Fruit fly (Drosophila melanogaster) whole organism, wandering third instar larva: ENCODE data around the gene Stam.
A peak's percentile ranks its signal among the peaks of the same experiment; 100 is the strongest.

Experiments
- Abd-B ChIP-seq: fragments of >200 bp; optimal IDR thresholded peaks from 2 replicates; lab custom pipeline; 2017; ENCODE audit warnings: missing biosample characterization, missing genetic modification characterization
- CG32264 ChIP-seq: fragments of 200-800 bp; sonication (Bioruptor generic); optimal IDR thresholded peaks from 2 replicates; lab custom pipeline; 2016; ENCODE audit warnings: missing biosample characterization, missing genetic modification characterization
- CG9705 ChIP-seq: fragments of 200-800 bp; sonication (Bioruptor generic); optimal IDR thresholded peaks from 2 replicates; lab custom pipeline; 2018; ENCODE audit warnings: missing biosample characterization, mild to moderate bottlenecking, missing genetic modification characterization
- Dfd ChIP-seq: fragments of >200 bp; optimal IDR thresholded peaks from 2 replicates; lab custom pipeline; 2017; ENCODE audit warnings: missing biosample characterization, missing genetic modification characterization
- Dif ChIP-seq: fragments of 200-275, 200-300 bp; sonication (Bioruptor generic); optimal IDR thresholded peaks from 2 replicates; lab custom pipeline; 2018; ENCODE audit warnings: missing biosample characterization, missing genetic modification characterization; ENCODE audit not compliant: partially characterized antibody
- GATAd ChIP-seq: sonication (Bioruptor generic); optimal IDR thresholded peaks from 2 replicates; lab custom pipeline; 2016; ENCODE audit warnings: missing biosample characterization, missing genetic modification characterization
- HLH106 ChIP-seq: fragments of 200-800 bp; optimal IDR thresholded peaks from 3 replicates; lab custom pipeline; 2019; ENCODE audit warnings: missing biosample characterization, mild to moderate bottlenecking, missing genetic modification characterization, moderate library complexity
- Hnf4 ChIP-seq: fragments of 200-800 bp; sonication (Bioruptor generic); optimal IDR thresholded peaks from 2 replicates; lab custom pipeline; 2016; ENCODE audit warnings: missing biosample characterization, mild to moderate bottlenecking, missing genetic modification characterization
- Jra ChIP-seq: sonication (Bioruptor generic); optimal IDR thresholded peaks from 2 replicates; lab custom pipeline; 2016; ENCODE audit warnings: missing biosample characterization, missing genetic modification characterization
- Mio ChIP-seq: sonication (Bioruptor generic); optimal IDR thresholded peaks from 2 replicates; lab custom pipeline; 2016; ENCODE audit warnings: missing biosample characterization, missing genetic modification characterization
- Myc ChIP-seq: fragments of >200 bp; optimal IDR thresholded peaks from 2 replicates; lab custom pipeline; 2017
- N ChIP-seq: fragments of >200 bp; optimal IDR thresholded peaks from 2 replicates; lab custom pipeline; 2018; ENCODE audit warnings: missing biosample characterization, missing external identifiers, missing genetic modification characterization
- OdsH ChIP-seq: fragments of 200-800 bp; sonication (Bioruptor generic); optimal IDR thresholded peaks from 2 replicates; lab custom pipeline; 2016; ENCODE audit warnings: missing biosample characterization, mild to moderate bottlenecking, missing genetic modification characterization
- Rel ChIP-seq, 2 experiments: fragments of 200-800 bp; sonication (Bioruptor generic) in 1 of 2; optimal IDR thresholded peaks; 2 replicates in 1 of 2; 3 replicates in 1 of 2; lab custom pipeline; 2016 to 2019; ENCODE audit warnings: mild to moderate bottlenecking in 2 of 2, missing biosample characterization in 2 of 2, missing genetic modification characterization in 2 of 2, moderate library complexity in 1 of 2
- Sp1 ChIP-seq: fragments of 200-800 bp; sonication (Bioruptor generic); optimal IDR thresholded peaks from 3 replicates; lab custom pipeline; 2019; ENCODE audit warnings: missing biosample characterization, mild to moderate bottlenecking, missing genetic modification characterization, moderate library complexity
- Vsx2 ChIP-seq: fragments of 200-300, 225-300 bp; sonication (Bioruptor generic); optimal IDR thresholded peaks from 2 replicates; lab custom pipeline; 2018; ENCODE audit warnings: missing biosample characterization, missing genetic modification characterization; ENCODE audit not compliant: partially characterized antibody
- brk ChIP-seq: fragments of 200-800 bp; sonication (Bioruptor generic); optimal IDR thresholded peaks from 2 replicates; lab custom pipeline; 2016; ENCODE audit warnings: missing biosample characterization, mild to moderate bottlenecking, missing genetic modification characterization
- dmrt93B ChIP-seq: fragments of 200-800 bp; sonication (Bioruptor generic); optimal IDR thresholded peaks from 2 replicates; lab custom pipeline; 2018; ENCODE audit warnings: missing biosample characterization, mild to moderate bottlenecking, missing genetic modification characterization
- dsf ChIP-seq: sonication (Bioruptor generic); optimal IDR thresholded peaks from 2 replicates; lab custom pipeline; 2016; ENCODE audit warnings: missing biosample characterization, missing genetic modification characterization, borderline replicate concordance
- ey ChIP-seq: fragments of 200-800 bp; sonication (Bioruptor generic); optimal IDR thresholded peaks from 2 replicates; lab custom pipeline; 2016; ENCODE audit warnings: missing biosample characterization, missing genetic modification characterization
- foxo ChIP-seq, 2 experiments: fragments of 200-800 bp; sonication (Bioruptor generic); optimal IDR thresholded peaks; 2 replicates in 1 of 2; 3 replicates in 1 of 2; lab custom pipeline; 2016 to 2017; ENCODE audit warnings: missing biosample characterization in 2 of 2, missing genetic modification characterization in 2 of 2
- fru ChIP-seq: fragments of 200-800 bp; sonication (Bioruptor generic); optimal IDR thresholded peaks from 3 replicates; lab custom pipeline; 2016; ENCODE audit warnings: missing biosample characterization, mild to moderate bottlenecking, missing genetic modification characterization
- h ChIP-seq: fragments of 200-800 bp; sonication (Bioruptor generic); optimal IDR thresholded peaks from 3 replicates; lab custom pipeline; 2016; ENCODE audit warnings: missing biosample characterization, mild to moderate bottlenecking, missing genetic modification characterization
- jim ChIP-seq: fragments of 175-275, 200-325 bp; sonication (Bioruptor generic); optimal IDR thresholded peaks from 2 replicates; lab custom pipeline; 2016; ENCODE audit warnings: missing biosample characterization, mild to moderate bottlenecking, missing genetic modification characterization
- lola ChIP-seq: fragments of >200 bp; optimal IDR thresholded peaks from 2 replicates; lab custom pipeline; 2017; ENCODE audit warnings: missing biosample characterization, missing genetic modification characterization
- pan ChIP-seq: fragments of >200 bp; optimal IDR thresholded peaks from 2 replicates; lab custom pipeline; 2017
- psq ChIP-seq: fragments of 200-800 bp; sonication (Bioruptor generic); optimal IDR thresholded peaks from 3 replicates; lab custom pipeline; 2017; ENCODE audit warnings: missing biosample characterization, mild to moderate bottlenecking, missing genetic modification characterization, moderate library complexity
- rgr ChIP-seq: fragments of 200-800 bp; sonication (Bioruptor generic); optimal IDR thresholded peaks from 3 replicates; lab custom pipeline; 2016; ENCODE audit warnings: missing biosample characterization, mild to moderate bottlenecking, missing genetic modification characterization
- sage ChIP-seq: fragments of 200-800 bp; sonication (Bioruptor generic); optimal IDR thresholded peaks from 2 replicates; lab custom pipeline; 2016; ENCODE audit warnings: missing biosample characterization, mild to moderate bottlenecking, missing genetic modification characterization
- sv ChIP-seq: fragments of 200-800 bp; sonication (Bioruptor generic); optimal IDR thresholded peaks from 3 replicates; lab custom pipeline; 2016; ENCODE audit warnings: missing biosample characterization, missing genetic modification characterization
- tai ChIP-seq: sonication (Bioruptor generic); optimal IDR thresholded peaks from 2 replicates; lab custom pipeline; 2016; ENCODE audit warnings: missing biosample characterization, missing genetic modification characterization
- usp ChIP-seq: fragments of >200 bp; optimal IDR thresholded peaks from 2 replicates; lab custom pipeline; 2017; ENCODE audit warnings: missing biosample characterization, missing genetic modification characterization

Gene Stam

DNA sequence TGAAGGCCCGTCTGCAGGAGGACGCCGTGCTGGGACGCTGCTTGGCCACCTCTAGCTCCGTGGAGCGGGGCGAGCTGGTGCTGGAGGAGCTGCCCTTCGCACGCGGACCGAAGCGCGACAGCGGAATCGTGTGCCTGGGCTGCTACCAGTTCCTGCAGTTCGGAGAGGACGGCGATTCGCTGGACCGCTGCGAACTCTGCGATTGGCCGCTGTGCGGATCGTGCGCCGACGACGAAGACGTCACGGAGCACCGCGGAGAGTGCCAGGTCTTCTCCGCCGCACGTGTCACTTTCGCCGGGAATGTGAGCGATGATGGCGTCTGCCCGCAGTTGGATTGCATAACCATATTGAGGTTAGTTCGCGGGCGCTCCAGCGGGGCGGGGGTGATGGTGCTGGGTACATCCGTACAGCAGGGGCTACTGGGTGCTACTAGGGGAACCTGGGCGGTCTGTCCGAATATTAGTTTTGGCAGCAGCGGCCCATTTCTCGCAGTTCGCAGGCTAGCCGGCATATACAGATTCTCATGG, 6.9 kb upstream of the Stam start:
- TF ChIP-seq brk (GFP tag; lab: Kevin White, UChicago) (no peak), Hnf4 (GFP tag; lab: Kevin White, UChicago) (no peak), Rel (GFP tag; optimal IDR thresholded peaks at IDR 0.05; lab: Kevin White, UChicago) (no peak), Rel (tag; optimal IDR thresholded peaks at IDR 0.05; lab: Kevin White, UChicago) (no peak), Abd-B (GFP tag; lab: Kevin White, UChicago) (no peak), Vsx2 (GFP tag; lab: Kevin White, UChicago) (no peak), GATAd (no peak)

DNA sequence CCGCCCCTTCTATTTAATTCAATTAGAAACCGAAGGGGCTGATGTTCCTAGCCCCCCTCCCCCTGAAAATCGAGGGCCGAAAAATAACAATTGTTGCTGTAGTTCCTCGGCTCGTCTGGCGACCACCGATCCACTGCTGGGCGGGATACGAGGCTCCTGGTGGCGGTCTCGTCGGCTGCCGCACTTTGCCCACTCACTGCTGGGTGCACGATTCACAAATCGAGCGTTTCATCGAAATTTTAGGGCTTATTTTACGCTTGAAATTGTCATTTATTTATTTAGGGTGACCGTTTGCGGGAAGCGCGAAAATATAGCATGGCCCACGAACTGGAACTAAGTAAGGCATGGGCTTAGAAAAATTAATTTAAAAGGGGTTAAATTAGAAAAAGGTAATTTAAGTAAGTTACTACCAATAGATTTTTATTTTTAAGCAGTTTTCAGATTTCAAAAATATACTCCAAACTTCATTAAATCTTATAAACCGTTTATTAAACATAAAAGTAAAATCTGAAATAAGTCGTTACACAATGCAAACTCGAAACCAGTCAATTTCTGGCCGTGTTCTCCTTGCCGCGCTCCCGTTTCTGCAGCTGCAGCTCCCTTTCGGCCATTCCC, 1.9 kb upstream of the Stam start, which contains the start of gene Dnz1:
TSS of gene Dnz1 (minus strand) at position 317 of the 615 bp plus-strand sequence.
- peak; percentile 11 for TF ChIP-seq h (GFP tag; lab: Kevin White, UChicago)
- TF ChIP-seq CG32264 (GFP tag; lab: Kevin White, UChicago), result no peak
- TF ChIP-seq OdsH (GFP tag; lab: Kevin White, UChicago), result peak; percentile 16
- TF ChIP-seq Sp1 (GFP tag; lab: Kevin White, UChicago), result peak; percentile 28
- TF ChIP-seq rgr (GFP tag; lab: Kevin White, UChicago), result peak; percentile 42
- peak; percentile 43 for TF ChIP-seq ey (GFP tag; lab: Kevin White, UChicago)
- no peak for TF ChIP-seq tai
- no peak for TF ChIP-seq Abd-B (GFP tag; lab: Kevin White, UChicago)
- peak; percentile 57 for TF ChIP-seq HLH106 (tag; lab: Kevin White, UChicago)
- peak in 1 of 2 experiments; percentile 64 for TF ChIP-seq foxo (GFP tag; optimal IDR thresholded peaks at IDR 0.05; lab: Kevin White, UChicago)
- peak; percentile 30 for TF ChIP-seq sv
- peak; percentile 37 for TF ChIP-seq fru
- no peak for TF ChIP-seq sage
- TF ChIP-seq brk (GFP tag; lab: Kevin White, UChicago), result no peak
- peak; percentile 22 for TF ChIP-seq psq
- TF ChIP-seq Vsx2 (GFP tag; lab: Kevin White, UChicago), result no peak

DNA sequence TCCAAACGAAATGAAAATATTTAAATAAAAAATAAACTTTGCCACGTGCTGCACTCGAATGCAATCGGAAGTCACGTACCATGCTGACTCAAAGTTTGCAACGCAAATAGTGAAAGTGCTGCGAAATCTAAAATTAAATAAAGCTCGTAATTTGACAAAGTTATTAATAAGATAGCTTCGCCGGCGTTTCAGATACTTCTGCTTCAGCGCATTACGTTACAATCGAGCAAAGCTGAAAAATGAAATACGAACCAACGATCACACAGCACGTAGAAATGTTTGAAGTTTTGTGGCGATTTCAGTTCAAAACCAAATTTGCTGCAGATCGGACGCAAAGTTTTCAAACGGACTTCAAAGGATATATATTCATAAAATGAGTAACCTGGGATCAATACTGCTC, 11.5 kb downstream of the Stam start, which contains the start of gene CG12517:
TSS of gene CG12517 (plus strand) at position 301 of the 400 bp plus-strand sequence.
- TF ChIP-seq Mio (GFP tag; lab: Kevin White, UChicago), result no peak
- no peak for TF ChIP-seq Dfd
- no peak for TF ChIP-seq ey (GFP tag; lab: Kevin White, UChicago)
- TF ChIP-seq N, result no peak
- TF ChIP-seq sv, result no peak
- no peak for TF ChIP-seq Dif (GFP tag; lab: Kevin White, UChicago)
- no peak for TF ChIP-seq Myc (lab: Kevin White, UChicago)
- TF ChIP-seq Rel (GFP tag; optimal IDR thresholded peaks at IDR 0.05; lab: Kevin White, UChicago), result no peak
- TF ChIP-seq Rel (tag; optimal IDR thresholded peaks at IDR 0.05; lab: Kevin White, UChicago), result no peak
- TF ChIP-seq dmrt93B (GFP tag; lab: Kevin White, UChicago), result no peak
- TF ChIP-seq Jra, result no peak
- no peak for TF ChIP-seq psq
- TF ChIP-seq Hnf4 (GFP tag; lab: Kevin White, UChicago), result no peak

DNA sequence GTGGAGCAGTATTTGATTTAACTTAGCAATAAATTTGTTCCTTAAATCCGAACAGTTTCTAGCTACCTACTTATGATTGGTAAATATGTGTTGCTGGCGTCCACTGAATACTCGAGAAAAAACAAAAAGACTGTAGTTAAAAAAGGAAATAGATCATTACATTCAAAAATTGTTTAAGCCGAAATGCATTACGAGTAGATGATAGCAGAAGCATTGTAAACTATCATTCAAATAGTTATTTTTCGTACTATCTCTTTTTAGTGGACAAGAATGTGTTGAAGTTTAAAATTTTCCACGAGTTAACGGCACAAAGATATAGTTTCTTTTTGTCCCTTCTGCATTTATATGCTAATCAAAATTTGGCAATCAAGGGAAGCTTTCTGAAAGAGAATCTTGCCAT, 30.5 kb downstream of the Stam start, which contains the start of gene CG14071:
TSS of gene CG14071 (minus strand) at position 101 of the 400 bp plus-strand sequence.
- TF ChIP-seq h (GFP tag; lab: Kevin White, UChicago) (no peak), fru (no peak), Sp1 (GFP tag; lab: Kevin White, UChicago) (no peak), foxo (GFP tag; optimal IDR thresholded peaks at IDR 0.05; lab: Kevin White, UChicago) (no peak), pan (lab: Kevin White, UChicago) (no peak), usp (GFP tag; lab: Kevin White, UChicago) (no peak), N (no peak), lola (GFP tag; lab: Kevin White, UChicago) (no peak), CG9705 (no peak), CG32264 (GFP tag; lab: Kevin White, UChicago) (no peak), Vsx2 (GFP tag; lab: Kevin White, UChicago) (no peak), sage (no peak), sv (no peak), GATAd (no peak), dsf (no peak), dmrt93B (GFP tag; lab: Kevin White, UChicago) (no peak), OdsH (GFP tag; lab: Kevin White, UChicago) (no peak), jim (GFP tag; lab: Kevin White, UChicago) (no peak)
